Fruit fly (Drosophila melanogaster): ENCODE measurements around the gene Paip2.

Paip2 gene

dm6 chr3R:12962612-12963011 is 18.0 kb upstream of the Paip2 start:
- TF ChIP-seq CG6808 (GFP tag; optimal IDR thresholded peaks at IDR 0.05) (no peak), CG15336 (GFP tag; IDR thresholded peaks at IDR 0.05) (no peak), fd59A (GFP tag; optimal IDR thresholded peaks at IDR 0.05) (no peak), topi (GFP tag; optimal IDR thresholded peaks at IDR 0.05) (no peak), acj6 (GFP tag; optimal IDR thresholded peaks at IDR 0.05) (no peak), cyc (GFP tag; optimal IDR thresholded peaks at IDR 0.05) (no peak), vri (GFP tag; optimal IDR thresholded peaks at IDR 0.05) (no peak), svp (GFP tag) (peak; percentile 95)

dm6 chr3R:12963491-12963890 is 17.1 kb upstream of the Paip2 start, which contains the start of gene Cyp304a1:
TSS of gene Cyp304a1 (plus strand) at chr3R:12963791.
- TF ChIP-seq CG4318 (GFP tag; optimal IDR thresholded peaks at IDR 0.05) (no peak), fd59A (GFP tag; optimal IDR thresholded peaks at IDR 0.05) (no peak), CG6808 (GFP tag; optimal IDR thresholded peaks at IDR 0.05) (no peak), Eip93F (GFP tag; optimal IDR thresholded peaks at IDR 0.05) (no peak), CG6854 (GFP tag; optimal IDR thresholded peaks at IDR 0.05) (no peak), Lpt (GFP tag; optimal IDR thresholded peaks at IDR 0.05) (no peak), CG8632 (GFP tag; optimal IDR thresholded peaks at IDR 0.05) (no peak), Sox14 (GFP tag; optimal IDR thresholded peaks at IDR 0.05) (no peak), Blimp-1 (GFP tag; optimal IDR thresholded peaks at IDR 0.05) (no peak), lz (GFP tag; optimal IDR thresholded peaks at IDR 0.05) (no peak), CG8319 (GFP tag; optimal IDR thresholded peaks at IDR 0.05) (no peak), Hr39 (GFP tag; optimal IDR thresholded peaks at IDR 0.05) (no peak), dac (GFP tag; optimal IDR thresholded peaks at IDR 0.05) (no peak)

- TF ChIP-seq dac (GFP tag; optimal IDR thresholded peaks at IDR 0.05) = no peak
- TF ChIP-seq svp (GFP tag) = peak; percentile 90
Observed at dm6 chr3R:12964043-12964442, 16.5 kb upstream of the Paip2 start.

dm6 chr3R:12967612-12968011 is 13.0 kb upstream of the Paip2 start, which contains the start of the genes CG14384 and grsm:
TSS of gene CG14384 (minus strand) at chr3R:12967712.
TSS of gene grsm (minus strand) at chr3R:12967712.
- TF ChIP-seq CG10631 (GFP tag; optimal IDR thresholded peaks at IDR 0.05) (no peak), CG3919 (GFP tag; optimal IDR thresholded peaks at IDR 0.05) (no peak), fkh (GFP tag; optimal IDR thresholded peaks at IDR 0.05) (no peak), Eip78C (GFP tag) (no peak), CG11762 (GFP tag; optimal IDR thresholded peaks at IDR 0.05; ENCODE audit: insufficient read depth) (no peak), CG6792 (GFP tag; optimal IDR thresholded peaks at IDR 0.05) (no peak), Ets21C (GFP tag; optimal IDR thresholded peaks at IDR 0.05) (no peak), spab (GFP tag; optimal IDR thresholded peaks at IDR 0.05) (no peak), CG31627 (GFP tag; optimal IDR thresholded peaks at IDR 0.05) (no peak), CG10669 (GFP tag; optimal IDR thresholded peaks at IDR 0.05) (no peak), CG1621 (tag; optimal IDR thresholded peaks at IDR 0.05) (no peak), OdsH (GFP tag; optimal IDR thresholded peaks at IDR 0.05) (no peak)

- TF ChIP-seq vri (GFP tag; optimal IDR thresholded peaks at IDR 0.05) (peak; percentile 34), OdsH (GFP tag; optimal IDR thresholded peaks at IDR 0.05) (no peak), CG10669 (GFP tag; optimal IDR thresholded peaks at IDR 0.05) (no peak)
Observed at dm6 chr3R:12972106-12972505, 8.5 kb upstream of the Paip2 start.

- TF ChIP-seq Sox14 (GFP tag; optimal IDR thresholded peaks at IDR 0.05) = no peak
- TF ChIP-seq CG6163 (GFP tag; IDR thresholded peaks at IDR 0.05) = no peak; the same call in 2 of the 3 replicates
- TF ChIP-seq OdsH (GFP tag; optimal IDR thresholded peaks at IDR 0.05) = peak; percentile 46
- TF ChIP-seq svp (GFP tag) = peak; percentile 64
- TF ChIP-seq Ets21C (GFP tag; optimal IDR thresholded peaks at IDR 0.05) = no peak
- peak; percentile 30 for TF ChIP-seq CG8632 (GFP tag; optimal IDR thresholded peaks at IDR 0.05)
- TF ChIP-seq CG11762 (GFP tag; optimal IDR thresholded peaks at IDR 0.05; ENCODE audit: insufficient read depth) = no peak
- TF ChIP-seq ss (GFP tag; optimal IDR thresholded peaks at IDR 0.05) = no peak
- no peak for TF ChIP-seq CG8119 (GFP tag; IDR thresholded peaks at IDR 0.05)
- no peak for TF ChIP-seq CG8319 (GFP tag; optimal IDR thresholded peaks at IDR 0.05)
- peak; percentile 17 for TF ChIP-seq CG7368 (GFP tag; optimal IDR thresholded peaks at IDR 0.05)
- TF ChIP-seq CG10631 (GFP tag; optimal IDR thresholded peaks at IDR 0.05) = peak; percentile 53
- TF ChIP-seq fd85E (GFP tag; optimal IDR thresholded peaks at IDR 0.05) = no peak
- TF ChIP-seq Blimp-1 (GFP tag; optimal IDR thresholded peaks at IDR 0.05) = peak; percentile 89
- TF ChIP-seq Ets96B (tag; optimal IDR thresholded peaks at IDR 0.05) = no peak
- peak; percentile 35 for TF ChIP-seq achi (GFP tag; optimal IDR thresholded peaks at IDR 0.05)
- TF ChIP-seq CG9139 (GFP tag; optimal IDR thresholded peaks at IDR 0.05) = no peak
- TF ChIP-seq CG34406 (GFP tag; optimal IDR thresholded peaks at IDR 0.05) = peak; percentile 10
- no peak for TF ChIP-seq CG6854 (GFP tag; optimal IDR thresholded peaks at IDR 0.05)
- TF ChIP-seq vri (GFP tag; optimal IDR thresholded peaks at IDR 0.05) = no peak
- TF ChIP-seq CG10669 (GFP tag; optimal IDR thresholded peaks at IDR 0.05) = no peak
- TF ChIP-seq dac (GFP tag; optimal IDR thresholded peaks at IDR 0.05) = no peak
- no peak for TF ChIP-seq CG11902 (GFP tag; optimal IDR thresholded peaks at IDR 0.05)
Observed at dm6 chr3R:12974447-12974846, 6.1 kb upstream of the Paip2 start.

All from whole organism, prepupa.